Fruit fly (Drosophila melanogaster) ovary, adult (tissue): ENCODE data around the gene CG1738.

Experiments used
- CG17801 ChIP-seq: fragments of 200-800 bp; optimal IDR thresholded peaks from 2 replicates; lab custom pipeline; 2019; ENCODE audit warnings: missing biosample characterization, mild to moderate bottlenecking, missing genetic modification characterization, moderate library complexity; ENCODE audit not compliant: partially characterized antibody

Gene CG1738

dm6 chrX:11382588-11382987 lies 33.7 kb downstream of the CG1738 start:
- no peak for TF ChIP-seq CG17801 (GFP tag; lab: Kevin White, UChicago)

DNA sequence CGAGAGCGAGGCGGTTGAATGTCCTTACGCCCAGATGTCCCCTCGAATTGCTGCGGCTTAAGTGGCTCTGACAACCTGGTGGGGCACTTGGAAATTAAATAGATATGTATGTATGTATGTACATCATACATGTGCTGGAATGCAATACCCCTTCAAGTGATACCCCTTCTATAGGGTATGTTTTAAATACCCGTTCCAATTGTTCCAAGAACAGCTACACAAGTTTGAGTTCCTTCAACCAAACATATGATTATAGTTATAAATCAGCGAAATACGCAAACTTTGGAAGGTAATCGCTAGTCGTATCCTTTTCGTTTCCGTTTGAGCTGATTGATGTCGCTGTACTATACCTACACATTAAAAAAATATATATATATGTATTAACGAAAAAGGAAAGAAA lies 34.7 kb downstream of the CG1738 start:
- no peak for TF ChIP-seq CG17801 (GFP tag; lab: Kevin White, UChicago)

dm6 chrX:11384023-11384444 lies 35.2 kb downstream of the CG1738 start:
- TF ChIP-seq CG17801 (GFP tag; lab: Kevin White, UChicago): no peak

DNA sequence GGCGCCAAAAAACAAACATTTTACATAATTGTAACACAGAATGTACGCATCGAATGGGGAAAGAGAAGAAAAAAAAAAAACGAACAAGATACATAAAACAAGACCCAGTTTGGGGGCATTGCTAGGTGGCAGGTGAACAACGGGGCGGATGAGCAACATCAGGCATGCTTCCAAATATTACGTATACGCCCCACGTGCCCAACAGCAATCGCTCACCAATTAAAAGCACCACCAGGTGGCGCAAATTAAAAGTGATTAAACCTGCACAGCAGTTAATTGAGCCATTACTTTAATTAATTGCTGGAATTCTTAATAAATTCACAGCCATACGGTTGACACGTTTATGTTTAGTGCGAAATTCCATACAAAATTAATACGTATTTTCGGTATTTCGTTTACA lies 36.6 kb downstream of the CG1738 start:
- no peak for TF ChIP-seq CG17801 (GFP tag; lab: Kevin White, UChicago)

- peak; percentile 50 for TF ChIP-seq CG17801 (GFP tag; lab: Kevin White, UChicago)
These were observed 40.9 kb downstream of the CG1738 start for dm6 chrX:11389494-11390447.

DNA sequence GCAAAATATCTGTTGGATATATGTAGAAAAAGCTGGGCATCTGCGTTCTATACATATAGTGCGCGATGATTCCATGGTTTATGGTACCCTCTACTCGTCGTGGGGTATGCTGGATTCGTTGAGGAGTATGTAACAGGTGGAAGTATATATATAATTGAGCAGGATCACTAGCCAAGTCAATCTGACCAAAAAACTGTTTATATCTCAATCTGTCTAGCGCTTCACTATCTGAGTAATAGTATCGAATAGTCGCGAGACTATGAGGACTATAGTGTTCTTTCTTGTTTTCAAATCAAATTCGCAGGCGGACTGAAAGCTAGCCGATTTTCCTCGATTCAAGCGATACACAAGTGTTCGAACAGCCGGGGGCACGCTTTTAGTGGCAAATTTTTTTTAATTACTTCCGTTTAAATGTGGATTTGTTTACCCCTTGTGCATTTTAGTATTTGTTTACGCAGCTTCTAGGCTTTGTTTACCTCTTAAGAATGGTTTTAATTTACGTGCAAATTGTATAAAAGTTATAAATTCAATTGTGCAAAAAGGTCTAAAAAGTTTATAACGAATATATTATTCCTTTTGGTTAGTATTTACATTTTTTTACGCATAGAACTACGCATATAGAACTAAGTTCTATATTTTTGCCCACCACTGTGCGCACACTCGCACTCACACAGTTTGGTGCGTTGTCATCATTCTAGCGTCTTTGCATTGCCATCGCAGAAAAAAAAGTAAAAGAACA lies 41.9 kb downstream of the CG1738 start:
- peak; percentile 46 for TF ChIP-seq CG17801 (GFP tag; lab: Kevin White, UChicago)

dm6 chrX:11391364-11391915 lies 42.6 kb downstream of the CG1738 start:
- no peak for TF ChIP-seq CG17801 (GFP tag; lab: Kevin White, UChicago)

dm6 chrX:11393003-11393620 lies 44.3 kb downstream of the CG1738 start:
- TF ChIP-seq CG17801 (GFP tag; lab: Kevin White, UChicago): no peak
